Worm (Caenorhabditis elegans): Measurements from ENCODE around the gene F42H10.3.

ce11 chrIII:8435074-8435473 is 48.9 kb upstream of the F42H10.3 start, which contains the start of gene ZK1236.9:
- TF ChIP-seq ceh-31 (tag; optimal IDR thresholded peaks at IDR 0.05) (no peak), nhr-11 (tag; optimal IDR thresholded peaks at IDR 0.05) (no peak), C38D4.7 (GFP tag; optimal IDR thresholded peaks at IDR 0.05) (no peak), che-1 (tag; optimal IDR thresholded peaks at IDR 0.05) (no peak), pros-1 (tag; optimal IDR thresholded peaks at IDR 0.05) (no peak), fkh-10 (GFP tag; optimal IDR thresholded peaks at IDR 0.05) (no peak), elt-4 (tag; optimal IDR thresholded peaks at IDR 0.05) (no peak)

Data from whole organism, late embryonic.